Fruit fly (Drosophila melanogaster) S2 (cell line): ENCODE results near the gene CG2924.

Experiments
- CG8478 ChIP-seq: fragments of >200 bp; optimal IDR thresholded peaks from 2 replicates; lab custom pipeline; 2018
- CTCF ChIP-seq, 2 experiments: fragments of >200 bp; optimal IDR thresholded peaks; 2 replicates each; lab custom pipeline; 2018

dm6 chrX:2249763-2250162 lies 20.8 kb downstream of the CG2924 start, which contains the start of gene crn:
- no peak for TF ChIP-seq CTCF (optimal IDR thresholded peaks at IDR 0.05; lab: Kevin White, UChicago)
- TF ChIP-seq CG8478 (lab: Kevin White, UChicago): no peak
